Fruit fly (Drosophila melanogaster): Measurements from ENCODE around the gene ear.

Gene ear

DNA sequence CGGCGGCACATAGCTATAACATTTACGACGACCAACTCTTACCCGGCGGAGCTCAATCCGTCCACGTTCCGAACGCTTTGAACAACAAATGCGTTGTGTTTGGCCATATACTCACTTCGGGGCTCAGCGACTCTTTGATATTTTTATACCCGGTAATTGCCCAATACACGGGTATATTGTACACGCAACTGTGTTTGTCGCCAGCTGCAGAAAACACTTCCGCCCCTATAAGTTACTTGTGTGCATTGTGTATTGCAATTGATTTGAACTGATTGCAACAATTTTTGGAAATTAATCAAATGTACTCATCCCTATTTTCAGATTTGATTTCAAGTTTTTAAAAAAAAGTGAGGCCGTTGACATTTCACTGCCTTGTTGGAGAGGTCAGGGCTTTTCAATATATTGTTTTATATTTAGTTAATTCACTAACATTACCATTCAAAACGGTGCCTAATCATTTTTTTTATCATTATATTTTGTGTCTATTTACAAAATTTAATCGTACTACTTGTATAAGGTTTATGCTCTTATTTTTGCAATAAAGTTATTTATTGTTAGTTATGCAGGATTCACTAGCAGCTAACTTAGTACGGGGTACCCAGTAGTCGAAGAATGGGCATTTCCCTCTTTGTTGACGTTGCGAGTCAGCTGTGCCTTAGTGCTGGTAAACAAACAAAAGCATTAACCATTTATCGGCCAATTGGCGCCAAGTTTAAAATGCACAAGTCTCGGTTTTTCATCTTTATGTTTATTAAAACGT is 22.6 kb downstream of the ear start, which contains the start of gene Nagk (continued):
- TF ChIP-seq otp (GFP tag; IDR thresholded peaks at IDR 0.05) (no peak), CG6791 (GFP tag; IDR thresholded peaks at IDR 0.05; ENCODE audit: partially characterized antibody) (peak; percentile 68; the same call in 2 of the 3 replicates), Dref (GFP tag; IDR thresholded peaks at IDR 0.05) (peak; percentile 56), CG18599 (GFP tag; optimal IDR thresholded peaks at IDR 0.05) (peak; percentile 65), CG18476 (GFP tag; optimal IDR thresholded peaks at IDR 0.05) (peak; percentile 80), CG7987 (GFP tag; optimal IDR thresholded peaks at IDR 0.05) (no peak), CG15011 (GFP tag; optimal IDR thresholded peaks at IDR 0.05) (peak; percentile 71), ac (GFP tag; optimal IDR thresholded peaks at IDR 0.05) (no peak), esg (GFP tag; conservative IDR thresholded peaks at IDR 0.05) (0 out of 2 replicates have a peak, but pooled peaks have one; percentile 21), cas (GFP tag; IDR thresholded peaks at IDR 0.05) (no peak), CG17359 (tag; optimal IDR thresholded peaks at IDR 0.05) (peak; percentile 34), sc (optimal IDR thresholded peaks at IDR 0.05) (no peak), sc (GFP tag; optimal IDR thresholded peaks at IDR 0.05) (no peak), Lim3 (GFP tag; IDR thresholded peaks at IDR 0.05) (no peak), crc (GFP tag; optimal IDR thresholded peaks at IDR 0.05) (peak; percentile 12), tio (GFP tag; optimal IDR thresholded peaks at IDR 0.05) (no peak), sna (GFP tag; IDR thresholded peaks at IDR 0.05; ENCODE audit: partially characterized antibody) (no peak), CG31388 (GFP tag; optimal IDR thresholded peaks at IDR 0.05) (peak; percentile 57), NfI (GFP tag; optimal IDR thresholded peaks at IDR 0.05) (peak; percentile 45), fru (optimal IDR thresholded peaks at IDR 0.05) (no peak), Opbp (GFP tag; IDR thresholded peaks at IDR 0.05; ENCODE audit: partially characterized antibody) (peak; percentile 59; the same call in 1 of the 3 replicates), GATAe (GFP tag; conservative IDR thresholded peaks at IDR 0.05) (no peak), Nf-YC (tag; optimal IDR thresholded peaks at IDR 0.05) (peak; percentile 66), dpn (GFP tag; optimal IDR thresholded peaks at IDR 0.05) (peak; percentile 46 to 68), ci (GFP tag; IDR thresholded peaks at IDR 0.05) (peak; percentile 71), CG34422 (GFP tag; IDR thresholded peaks at IDR 0.05) (peak; percentile 19; the same call in 1 of the 3 replicates), CG3407 (GFP tag; optimal IDR thresholded peaks at IDR 0.05) (peak; percentile 32), crp (GFP tag; optimal IDR thresholded peaks at IDR 0.05) (peak; percentile 1 to 85), B-H2 (GFP tag; optimal IDR thresholded peaks at IDR 0.05) (peak; percentile 43), Side (GFP tag; optimal IDR thresholded peaks at IDR 0.05) (peak; percentile 69), Hr78 (GFP tag; optimal IDR thresholded peaks at IDR 0.05) (peak in 1 of 2 experiments; percentile 48), gro (GFP tag; optimal IDR thresholded peaks at IDR 0.05) (peak; percentile 60), exex (tag; optimal IDR thresholded peaks at IDR 0.05) (peak; percentile 47), CG11085 (GFP tag; IDR thresholded peaks at IDR 0.05) (no peak), abd-A (tag; optimal IDR thresholded peaks at IDR 0.05) (no peak), toy (GFP tag; IDR thresholded peaks at IDR 0.05) (no peak), CG4282 (GFP tag; optimal IDR thresholded peaks at IDR 0.05) (no peak), pita (GFP tag; optimal IDR thresholded peaks at IDR 0.05) (no peak), CG4424 (GFP tag; optimal IDR thresholded peaks at IDR 0.05) (peak; percentile 71), CG15269 (tag; optimal IDR thresholded peaks at IDR 0.05) (peak; percentile 60), unc-4 (GFP tag; IDR thresholded peaks at IDR 0.05; ENCODE audit: partially characterized antibody) (no peak), CG7928 (GFP tag; optimal IDR thresholded peaks at IDR 0.05) (no peak), CG13287 (GFP tag; IDR thresholded peaks at IDR 0.05; ENCODE audit: partially characterized antibody) (peak; percentile 36; the same call in 1 of the 2 replicates), HLHmδ (GFP tag; optimal IDR thresholded peaks at IDR 0.05) (no peak), disco-r (GFP tag; optimal IDR thresholded peaks at IDR 0.05) (peak; percentile 11), wor (GFP tag; IDR thresholded peaks at IDR 0.05) (no peak), MTF-1 (GFP tag; optimal IDR thresholded peaks at IDR 0.05; ENCODE audit: borderline replicate concordance) (peak; percentile 40), ssp (GFP tag; IDR thresholded peaks at IDR 0.05) (peak; percentile 46), emc (GFP tag; optimal IDR thresholded peaks at IDR 0.05) (peak; percentile 45)
